Worm (Caenorhabditis elegans) whole organism, young adult: ENCODE results near the gene ZK938.10.

Experiments used
- F39B2.1 ChIP-seq: fragments of 200-800 bp; sonication (Bioruptor generic); IDR thresholded peaks from 2 replicates; pipeline ENCODE4 v1.3.6; 2022; ENCODE audit warnings: missing genetic modification reagents, missing genetic modification characterization, missing compliant biosample characterization
- F49E8.2 ChIP-seq: sonication (generic microtip); optimal IDR thresholded peaks from 3 replicates; lab custom pipeline; 2017; ENCODE audit warnings: missing genetic modification characterization, mild to moderate bottlenecking, missing compliant biosample characterization, antibody characterized with exemption, moderate library complexity; ENCODE audit not compliant: insufficient read depth
- Y53G8AR.9 ChIP-seq: fragments of 200-800 bp; sonication (Bioruptor generic); conservative IDR thresholded peaks from 2 replicates; pipeline ENCODE4 v1.3.6; 2022; ENCODE audit warnings: missing genetic modification reagents, missing genetic modification characterization, missing compliant biosample characterization
- Y67H2A.10 ChIP-seq: fragments of 200-800 bp; sonication (Bioruptor generic); conservative IDR thresholded peaks from 2 replicates; pipeline ENCODE4 v1.3.6; 2022; ENCODE audit warnings: missing genetic modification reagents, missing genetic modification characterization, missing compliant biosample characterization
- ZK185.1 ChIP-seq: sonication (generic microtip); optimal IDR thresholded peaks from 2 replicates; lab custom pipeline; 2016; ENCODE audit warnings: mild to moderate bottlenecking, missing genetic modification characterization, missing compliant biosample characterization; ENCODE audit not compliant: poor library complexity, severe bottlenecking
- akir-1 ChIP-seq: fragments of 200-800 bp; sonication (Bioruptor generic); optimal IDR thresholded peaks from 2 replicates; lab custom pipeline; 2018; ENCODE audit warnings: mild to moderate bottlenecking, missing genetic modification characterization, moderate library complexity, missing compliant biosample characterization
- atf-7 ChIP-seq: sonication (generic microtip); optimal IDR thresholded peaks from 2 replicates; lab custom pipeline; 2017; ENCODE audit warnings: mild to moderate bottlenecking, missing genetic modification characterization, missing compliant biosample characterization
- attf-3 ChIP-seq: fragments of 200-800 bp; sonication (Bioruptor generic); conservative IDR thresholded peaks from 2 replicates; pipeline ENCODE4 v1.3.6; 2022; ENCODE audit warnings: missing genetic modification reagents, missing genetic modification characterization, missing compliant biosample characterization
- attf-5 ChIP-seq: fragments of 200-800 bp; sonication (Bioruptor generic); optimal IDR thresholded peaks from 2 replicates; lab custom pipeline; 2018; ENCODE audit warnings: mild to moderate bottlenecking, missing genetic modification characterization, missing compliant biosample characterization
- ccch-3 ChIP-seq: fragments of 200-800 bp; sonication (Bioruptor generic); optimal IDR thresholded peaks from 2 replicates; lab custom pipeline; 2018; ENCODE audit warnings: mild to moderate bottlenecking, missing genetic modification characterization, missing compliant biosample characterization
- cebp-1 ChIP-seq, 2 experiments: fragments of 200-800 bp in 1 of 2; sonication (Bioruptor generic) in 1 of 2; sonication (generic microtip) in 1 of 2; IDR thresholded peaks in 1 of 2; optimal IDR thresholded peaks in 1 of 2; 2 replicates each; pipeline versions ENCODE4 v1.3.6 to Lab custom; 2017 to 2022; ENCODE audit warnings: missing compliant biosample characterization in 2 of 2, missing genetic modification characterization in 2 of 2, mild to moderate bottlenecking in 1 of 2, missing genetic modification reagents in 1 of 2, moderate library complexity in 1 of 2
- cebp-2 ChIP-seq: fragments of 200-800 bp; sonication (Bioruptor generic); IDR thresholded peaks from 2 replicates; pipeline ENCODE4 v1.3.6; 2022; ENCODE audit warnings: missing genetic modification characterization, missing compliant biosample characterization
- ceh-100 ChIP-seq: fragments of 200-800 bp; sonication (Bioruptor generic); IDR thresholded peaks from 2 replicates; pipeline ENCODE4 v1.3.6; 2022; ENCODE audit warnings: missing genetic modification reagents, missing genetic modification characterization, missing compliant biosample characterization
- ceh-40 ChIP-seq: fragments of 200-800 bp; sonication (Bioruptor generic); IDR thresholded peaks from 2 replicates; pipeline ENCODE4 v1.3.6; 2022; ENCODE audit warnings: missing genetic modification characterization, missing compliant biosample characterization
- ceh-58 ChIP-seq: fragments of 200-800 bp; sonication (Bioruptor generic); IDR thresholded peaks from 2 replicates; pipeline ENCODE4 v1.3.6; 2022; ENCODE audit warnings: missing genetic modification characterization, missing compliant biosample characterization
- die-1 ChIP-seq: sonication (generic microtip); optimal IDR thresholded peaks from 2 replicates; lab custom pipeline; 2016; ENCODE audit warnings: missing genotype, mild to moderate bottlenecking, missing genetic modification characterization, missing compliant biosample characterization
- ets-4 ChIP-seq: fragments of 200-800 bp; sonication (Bioruptor generic); optimal IDR thresholded peaks from 2 replicates; lab custom pipeline; 2018; ENCODE audit warnings: mild to moderate bottlenecking, missing genetic modification characterization, missing compliant biosample characterization
- hlh-26 ChIP-seq: fragments of 200-800 bp; sonication (Bioruptor generic); conservative IDR thresholded peaks from 2 replicates; pipeline ENCODE4 v1.3.6; 2022; ENCODE audit warnings: missing genetic modification reagents, missing genetic modification characterization, missing compliant biosample characterization
- hrde-1 ChIP-seq: sonication (generic microtip); optimal IDR thresholded peaks from 2 replicates; lab custom pipeline; 2016; ENCODE audit warnings: missing genetic modification characterization, mild to moderate bottlenecking, missing compliant biosample characterization, moderate library complexity, missing genotype, missing genetic modification reagents, borderline replicate concordance
- hsf-1 ChIP-seq: fragments of 200-800 bp; sonication (Bioruptor generic); IDR thresholded peaks from 2 replicates; pipeline ENCODE4 v1.3.6; 2022; ENCODE audit warnings: missing genetic modification reagents, missing genetic modification characterization, missing compliant biosample characterization
- lin-26 ChIP-seq: fragments of 200-800 bp; sonication (Bioruptor generic); IDR thresholded peaks from 2 replicates; pipeline ENCODE4 v1.3.6; 2022; ENCODE audit warnings: missing genetic modification reagents, missing genetic modification characterization, missing compliant biosample characterization
- lin-40 ChIP-seq: sonication (generic microtip); optimal IDR thresholded peaks from 2 replicates; lab custom pipeline; 2016; ENCODE audit warnings: missing genetic modification characterization, mild to moderate bottlenecking, missing compliant biosample characterization, missing genotype, missing genetic modification reagents
- lin-54 ChIP-seq: fragments of 200-800 bp; sonication (Bioruptor generic); optimal IDR thresholded peaks from 2 replicates; lab custom pipeline; 2018; ENCODE audit warnings: mild to moderate bottlenecking, missing genetic modification characterization, missing compliant biosample characterization
- lsl-1 ChIP-seq: fragments of 200-800 bp; sonication (Bioruptor generic); optimal IDR thresholded peaks from 2 replicates; lab custom pipeline; 2018; ENCODE audit warnings: mild to moderate bottlenecking, missing genetic modification characterization, moderate library complexity, missing compliant biosample characterization
- lsy-27 ChIP-seq: sonication (generic microtip); optimal IDR thresholded peaks from 2 replicates; lab custom pipeline; 2017; ENCODE audit warnings: missing genetic modification characterization, mild to moderate bottlenecking, missing compliant biosample characterization, antibody characterized with exemption, missing genotype, borderline replicate concordance; ENCODE audit not compliant: insufficient read depth
- mcd-1 ChIP-seq: fragments of 200-800 bp; sonication (Bioruptor generic); IDR thresholded peaks from 2 replicates; pipeline ENCODE4 v1.3.6; 2022; ENCODE audit warnings: missing genetic modification reagents, missing genetic modification characterization, missing compliant biosample characterization
- mes-4 ChIP-seq: sonication (generic microtip); optimal IDR thresholded peaks from 2 replicates; lab custom pipeline; 2016; ENCODE audit warnings: missing genotype, missing genetic modification characterization, missing compliant biosample characterization
- mxl-1 ChIP-seq: sonication (generic microtip); optimal IDR thresholded peaks from 2 replicates; lab custom pipeline; 2016; ENCODE audit warnings: missing genetic modification characterization, missing compliant biosample characterization
- nhr-179 ChIP-seq: sonication (generic microtip); optimal IDR thresholded peaks from 2 replicates; lab custom pipeline; 2016; ENCODE audit warnings: mild to moderate bottlenecking, missing genetic modification characterization, missing compliant biosample characterization
- pha-4 ChIP-seq: fragments of 150-350 bp; sonication (generic microtip); optimal IDR thresholded peaks from 2 replicates; lab custom pipeline; 2014; ENCODE audit warnings: missing biosample characterization, missing genetic modification reagents, missing genetic modification characterization
- rcor-1 ChIP-seq: fragments of 200-800 bp; sonication (Bioruptor generic); IDR thresholded peaks from 2 replicates; pipeline ENCODE4 v1.3.6; 2022; ENCODE audit warnings: missing genetic modification reagents, missing genetic modification characterization, missing compliant biosample characterization
- repo-1 ChIP-seq: sonication (generic microtip); optimal IDR thresholded peaks from 2 replicates; lab custom pipeline; 2017; ENCODE audit warnings: mild to moderate bottlenecking, missing genetic modification characterization, missing compliant biosample characterization
- rpc-1 ChIP-seq, 2 experiments: fragments of 150-350 bp in 1 of 2; sonication (generic microtip) in 1 of 2; optimal IDR thresholded peaks; 2 replicates each; lab custom pipeline; 2014 to 2018; ENCODE audit warnings: missing biosample characterization in 1 of 2, missing genetic modification characterization in 1 of 2, missing genetic modification reagents in 1 of 2, missing genotype in 1 of 2
- unc-130 ChIP-seq: sonication (generic microtip); optimal IDR thresholded peaks from 2 replicates; lab custom pipeline; 2016; ENCODE audit warnings: missing genetic modification reagents, missing genetic modification characterization, missing compliant biosample characterization
- zfh-2 ChIP-seq: fragments of 200-800 bp; sonication (Bioruptor generic); conservative IDR thresholded peaks from 2 replicates; pipeline ENCODE4 v1.3.6; 2022; ENCODE audit warnings: missing genetic modification reagents, missing genetic modification characterization, missing compliant biosample characterization
- ztf-18 ChIP-seq: sonication (generic microtip); optimal IDR thresholded peaks from 2 replicates; lab custom pipeline; 2016; ENCODE audit warnings: missing genotype, mild to moderate bottlenecking, missing genetic modification characterization, missing compliant biosample characterization
- ztf-28 ChIP-seq: fragments of 200-800 bp; sonication (Bioruptor generic); IDR thresholded peaks from 2 replicates; pipeline ENCODE4 v1.3.6; 2022; ENCODE audit warnings: missing genetic modification reagents, missing genetic modification characterization, missing compliant biosample characterization
- ztf-6 ChIP-seq: fragments of 200-800 bp; sonication (Bioruptor generic); IDR thresholded peaks from 2 replicates; pipeline ENCODE4 v1.3.6; 2022; ENCODE audit warnings: missing genetic modification reagents, missing genetic modification characterization, missing compliant biosample characterization

ZK938.10 gene

ce11 chrII:9859575-9859974, 8.7 kb upstream of the ZK938.10 start, which contains the start of gene chil-5:
Gene chil-5 (minus strand): TSS chrII:9859675.
- TF ChIP-seq cebp-2 (GFP tag; lab: Robert Waterston, UW), result no peak
- TF ChIP-seq attf-5 (GFP tag; lab: Kevin White, UChicago), result no peak

DNA sequence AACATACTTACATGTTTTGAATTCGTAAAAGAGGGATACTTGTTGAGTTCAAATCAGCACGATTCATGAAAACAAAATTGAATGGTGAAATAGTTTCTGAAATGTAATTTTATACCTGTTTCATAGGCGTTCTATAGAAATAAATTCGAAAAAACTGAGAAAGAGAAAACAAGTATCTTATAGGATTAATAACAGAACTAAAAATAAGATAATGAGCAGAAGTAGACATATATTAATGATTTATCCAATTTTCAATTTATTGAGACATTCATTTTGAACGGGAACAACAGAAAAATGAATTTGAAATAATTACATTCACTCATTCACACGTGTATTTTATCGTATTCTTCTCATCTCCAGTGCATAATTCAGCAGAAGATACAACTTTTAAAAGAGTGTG, 6.9 kb upstream of the ZK938.10 start, which contains the start of gene chil-6:
TSS of gene chil-6 (minus strand) at position 101 of the 400 bp plus-strand sequence.
- TF ChIP-seq lin-26 (no peak), lsy-27 (tag; lab: Kevin White, UChicago) (no peak), ccch-3 (GFP tag; lab: Kevin White, UChicago) (no peak), akir-1 (GFP tag; lab: Kevin White, UChicago) (no peak), cebp-1 (GFP tag; IDR thresholded peaks at IDR 0.05; lab: Robert Waterston, UW) (no peak), cebp-1 (tag; optimal IDR thresholded peaks at IDR 0.05; lab: Kevin White, UChicago) (no peak), attf-3 (GFP tag; lab: Robert Waterston, UW) (no peak), ztf-18 (tag; lab: Kevin White, UChicago) (no peak), repo-1 (tag; lab: Kevin White, UChicago) (no peak), ceh-58 (no peak)
- TF ChIP-seq, all 124 proteins: peak for 0

- no peak for TF ChIP-seq rpc-1 (optimal IDR thresholded peaks at IDR 0.05; lab: Kevin White, UChicago)
- no peak for TF ChIP-seq rpc-1 (tag; optimal IDR thresholded peaks at IDR 0.05; lab: Kevin White, UChicago)
- TF ChIP-seq ztf-28 (GFP tag; lab: Robert Waterston, UW), result no peak
- TF ChIP-seq Y53G8AR.9 (GFP tag; lab: Robert Waterston, UW), result no peak
- TF ChIP-seq lsl-1 (GFP tag; lab: Kevin White, UChicago), result no peak
- TF ChIP-seq mcd-1 (GFP tag; lab: Robert Waterston, UW), result no peak
- TF ChIP-seq lin-54, result no peak
- TF ChIP-seq F49E8.2, result no peak
- no peak for TF ChIP-seq repo-1 (tag; lab: Kevin White, UChicago)
- no peak for TF ChIP-seq hrde-1 (tag; lab: Kevin White, UChicago)
- no peak for TF ChIP-seq die-1 (tag; lab: Kevin White, UChicago)
- TF ChIP-seq cebp-1 (GFP tag; IDR thresholded peaks at IDR 0.05; lab: Robert Waterston, UW), result no peak
- no peak for TF ChIP-seq cebp-1 (tag; optimal IDR thresholded peaks at IDR 0.05; lab: Kevin White, UChicago)
- TF ChIP-seq mxl-1 (tag; lab: Kevin White, UChicago), result no peak
- no peak for TF ChIP-seq ztf-6 (GFP tag; lab: Robert Waterston, UW)
- no peak for TF ChIP-seq atf-7 (tag; lab: Kevin White, UChicago)
- no peak for TF ChIP-seq ceh-40 (GFP tag; lab: Robert Waterston, UW)
- TF ChIP-seq zfh-2 (GFP tag; lab: Robert Waterston, UW), result no peak
- TF ChIP-seq akir-1 (GFP tag; lab: Kevin White, UChicago), result no peak
- TF ChIP-seq ets-4, result no peak
Measured at ce11 chrII:9855620-9856019, 4.8 kb upstream of the ZK938.10 start, which contains the start of gene chil-4. Gene chil-4 (minus strand): TSS chrII:9855720.

- no peak for TF ChIP-seq unc-130 (GFP tag; lab: Kevin White, UChicago)
- no peak for TF ChIP-seq cebp-1 (GFP tag; IDR thresholded peaks at IDR 0.05; lab: Robert Waterston, UW)
- no peak for TF ChIP-seq cebp-1 (tag; optimal IDR thresholded peaks at IDR 0.05; lab: Kevin White, UChicago)
- TF ChIP-seq Y67H2A.10, result no peak
- no peak for TF ChIP-seq ceh-100
- TF ChIP-seq hsf-1 (GFP tag; lab: Robert Waterston, UW), result no peak
- no peak for TF ChIP-seq rcor-1
- no peak for TF ChIP-seq atf-7 (tag; lab: Kevin White, UChicago)
- no peak for TF ChIP-seq mes-4 (tag; lab: Kevin White, UChicago)
- TF ChIP-seq lsl-1 (GFP tag; lab: Kevin White, UChicago), result no peak
- no peak for TF ChIP-seq nhr-179 (tag; lab: Kevin White, UChicago)
- no peak for TF ChIP-seq pha-4 (tag; lab: Kevin White, UChicago)
- TF ChIP-seq hrde-1 (tag; lab: Kevin White, UChicago), result no peak
- no peak for TF ChIP-seq ZK185.1
- no peak for TF ChIP-seq lin-40 (tag; lab: Kevin White, UChicago)
- no peak for TF ChIP-seq hlh-26 (GFP tag; lab: Robert Waterston, UW)
- TF ChIP-seq F39B2.1 (GFP tag; lab: Robert Waterston, UW), result no peak
Measured at ce11 chrII:9849497-9849896, 1.3 kb downstream of the ZK938.10 start, which contains the start of gene old-2. Gene old-2 (minus strand): TSS chrII:9849597.
